Fruit fly (Drosophila melanogaster): ENCODE measurements around the gene Pomp.
A peak's percentile ranks its signal among the peaks of the same experiment; 100 is the strongest.

dm6 chr2L:20793881-20794280 lies 6.4 kb downstream of the Pomp start:
- TF ChIP-seq lola (GFP tag; optimal IDR thresholded peaks at IDR 0.05): no peak
- TF ChIP-seq fru (GFP tag; optimal IDR thresholded peaks at IDR 0.05): peak; percentile 63
- no peak for TF ChIP-seq sv (GFP tag; optimal IDR thresholded peaks at IDR 0.05)
- peak; percentile 74 for TF ChIP-seq Dif (GFP tag; optimal IDR thresholded peaks at IDR 0.05; ENCODE audit: partially characterized antibody)
- no peak for TF ChIP-seq N (GFP tag; optimal IDR thresholded peaks at IDR 0.05)
- TF ChIP-seq dl (GFP tag; optimal IDR thresholded peaks at IDR 0.05; ENCODE audit: insufficient read depth in 1 of 2, partially characterized antibody in 2 of 2): peak in 1 of 2 experiments; percentile 26
